Fruit fly (Drosophila melanogaster): Measurements from ENCODE around the gene Ocrl.

Gene Ocrl

DNA sequence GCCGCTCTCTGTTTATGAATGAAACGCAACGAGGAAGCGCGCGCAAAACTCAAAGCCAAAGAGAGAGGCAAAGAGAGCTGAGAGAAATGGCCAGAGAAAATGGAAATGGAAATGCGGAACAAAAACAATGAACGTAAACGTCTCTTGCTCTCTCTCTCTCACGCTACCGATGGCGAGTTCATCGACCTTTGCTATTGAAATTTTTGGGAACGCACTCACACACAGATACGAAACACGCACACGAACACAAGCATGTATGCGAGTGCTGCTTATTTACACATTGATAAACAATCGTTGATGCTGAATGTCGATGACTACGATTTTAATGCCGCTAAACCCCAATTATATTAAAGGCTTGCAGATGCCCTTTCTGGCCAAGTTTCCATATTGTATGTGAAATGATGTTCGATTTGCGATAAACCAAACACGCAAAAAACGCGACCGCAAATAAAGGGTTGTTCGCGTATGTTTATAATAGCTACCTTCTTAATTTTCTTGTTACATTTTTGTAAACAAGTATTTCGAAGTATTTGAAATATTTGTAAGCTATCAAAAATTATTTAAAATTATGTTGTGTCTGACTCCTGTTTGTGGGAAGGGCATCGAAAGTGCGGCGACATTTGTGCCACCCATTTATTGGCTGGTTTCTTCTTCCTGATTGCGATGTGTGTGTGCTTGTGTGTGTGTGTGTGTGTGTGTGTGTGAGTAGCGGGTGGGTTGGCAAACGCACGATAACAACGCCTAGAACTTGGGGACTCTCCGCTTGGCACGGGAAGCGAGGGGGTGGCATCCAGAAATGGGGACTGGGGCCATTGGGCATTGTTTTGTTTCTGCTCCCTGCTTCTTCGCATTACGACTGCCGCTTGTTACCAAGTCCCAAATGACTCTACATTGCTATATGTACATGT lies 20.8 kb downstream of the Ocrl start:
- no peak for TF ChIP-seq CG1620 (GFP tag; optimal IDR thresholded peaks at IDR 0.05)
- no peak for TF ChIP-seq toe (GFP tag; optimal IDR thresholded peaks at IDR 0.05)
- no peak for TF ChIP-seq cnc (optimal IDR thresholded peaks at IDR 0.05)
- no peak for TF ChIP-seq pad (GFP tag; optimal IDR thresholded peaks at IDR 0.05)
- TF ChIP-seq kay (GFP tag; ENCODE audit: borderline replicate concordance): no peak
- no peak for TF ChIP-seq Clk (GFP tag; optimal IDR thresholded peaks at IDR 0.05)
- no peak for TF ChIP-seq CG7045 (GFP tag; optimal IDR thresholded peaks at IDR 0.05)
- TF ChIP-seq CG14711 (tag; optimal IDR thresholded peaks at IDR 0.05): no peak
- TF ChIP-seq cic (GFP tag; optimal IDR thresholded peaks at IDR 0.05): no peak
- no peak for TF ChIP-seq CG11617 (GFP tag; optimal IDR thresholded peaks at IDR 0.05)
- no peak for TF ChIP-seq CG12768 (GFP tag; optimal IDR thresholded peaks at IDR 0.05)
- TF ChIP-seq tj (GFP tag; optimal IDR thresholded peaks at IDR 0.05): no peak
- no peak for TF ChIP-seq ovo (GFP tag; optimal IDR thresholded peaks at IDR 0.05)
- no peak for TF ChIP-seq Hr96 (GFP tag; optimal IDR thresholded peaks at IDR 0.05)
- no peak for TF ChIP-seq Crg-1 (GFP tag; optimal IDR thresholded peaks at IDR 0.05)
- no peak for TF ChIP-seq Mnt (GFP tag; optimal IDR thresholded peaks at IDR 0.05)
- no peak for TF ChIP-seq CG5204 (GFP tag; optimal IDR thresholded peaks at IDR 0.05)
- no peak for TF ChIP-seq bab1 (GFP tag; optimal IDR thresholded peaks at IDR 0.05)
- no peak for TF ChIP-seq CG33017 (tag; optimal IDR thresholded peaks at IDR 0.05)

DNA sequence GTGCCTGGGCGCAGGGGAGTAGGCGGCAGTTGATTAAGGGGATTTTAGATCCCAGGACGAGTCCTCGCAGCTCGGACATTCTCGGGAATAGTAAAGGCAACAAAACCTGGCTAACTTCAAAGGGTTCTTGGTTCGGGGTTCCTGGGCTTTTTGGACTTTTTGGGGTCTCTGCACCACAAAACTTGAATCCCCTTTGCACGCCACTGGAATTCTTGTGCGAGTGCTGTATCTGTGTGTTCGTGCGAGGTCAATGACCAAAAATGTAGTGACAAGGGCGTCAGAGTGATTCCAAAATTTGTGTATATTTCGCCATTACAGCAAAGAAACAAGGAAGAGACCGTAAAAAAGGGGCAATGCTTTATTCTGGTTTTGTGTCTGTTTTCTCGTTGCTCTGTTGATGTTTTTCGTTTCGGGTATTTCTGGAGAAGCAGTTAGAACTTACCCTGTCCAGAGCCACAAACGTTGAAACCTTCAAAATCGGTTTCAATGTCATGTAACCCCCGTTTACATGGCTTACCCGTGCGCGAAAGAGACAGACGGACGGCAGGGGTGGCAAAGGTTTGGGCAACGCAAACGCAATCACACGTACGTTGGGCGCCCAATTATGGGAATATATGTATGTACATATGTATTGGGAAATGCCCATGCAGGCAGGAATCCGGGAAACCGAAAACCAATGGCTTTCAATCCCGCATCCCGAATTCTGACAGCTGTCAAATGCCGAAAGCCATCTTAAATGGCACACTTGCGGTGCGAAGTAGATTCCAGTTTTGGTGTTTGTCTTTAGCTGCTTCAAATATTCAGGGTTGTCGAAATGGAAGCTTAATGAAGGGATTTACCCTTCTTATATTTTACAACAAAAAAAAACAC lies 21.7 kb downstream of the Ocrl start:
- TF ChIP-seq CG7045 (GFP tag; optimal IDR thresholded peaks at IDR 0.05) (no peak), toe (GFP tag; optimal IDR thresholded peaks at IDR 0.05) (no peak), CG11617 (GFP tag; optimal IDR thresholded peaks at IDR 0.05) (no peak), Clk (GFP tag; optimal IDR thresholded peaks at IDR 0.05) (no peak), CG14711 (tag; optimal IDR thresholded peaks at IDR 0.05) (no peak), cic (GFP tag; optimal IDR thresholded peaks at IDR 0.05) (no peak), CG33017 (tag; optimal IDR thresholded peaks at IDR 0.05) (no peak), pad (GFP tag; optimal IDR thresholded peaks at IDR 0.05) (no peak), CG12768 (GFP tag; optimal IDR thresholded peaks at IDR 0.05) (no peak), kay (GFP tag; ENCODE audit: borderline replicate concordance) (no peak), CG7101 (tag; optimal IDR thresholded peaks at IDR 0.05) (no peak), CG5204 (GFP tag; optimal IDR thresholded peaks at IDR 0.05) (no peak), Mnt (GFP tag; optimal IDR thresholded peaks at IDR 0.05) (no peak), Crg-1 (GFP tag; optimal IDR thresholded peaks at IDR 0.05) (no peak), cnc (optimal IDR thresholded peaks at IDR 0.05) (no peak)

DNA sequence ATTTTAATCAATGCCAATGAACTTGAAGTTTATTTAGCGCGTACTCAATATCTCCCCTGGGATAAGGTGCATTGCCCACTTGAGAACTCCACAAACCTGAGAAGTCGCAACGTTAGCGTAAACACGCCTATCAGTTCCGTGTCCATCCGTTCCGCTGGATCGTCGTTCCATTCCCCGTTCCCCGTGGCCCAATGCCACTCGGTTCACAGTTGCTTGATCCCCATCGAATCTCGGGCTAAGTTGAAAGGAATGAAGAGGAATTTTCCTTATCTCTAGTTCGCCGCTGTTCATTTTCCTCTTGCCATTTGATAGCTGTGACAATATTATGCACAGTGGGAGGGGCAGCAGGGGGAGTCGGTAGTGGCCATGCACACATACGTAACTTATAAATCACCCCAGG lies 22.5 kb downstream of the Ocrl start:
- TF ChIP-seq bab1 (GFP tag; optimal IDR thresholded peaks at IDR 0.05) (no peak), CG33017 (tag; optimal IDR thresholded peaks at IDR 0.05) (no peak), cnc (optimal IDR thresholded peaks at IDR 0.05) (no peak), ovo (GFP tag; optimal IDR thresholded peaks at IDR 0.05) (no peak), CG7101 (tag; optimal IDR thresholded peaks at IDR 0.05) (no peak), toe (GFP tag; optimal IDR thresholded peaks at IDR 0.05) (no peak), CG7045 (GFP tag; optimal IDR thresholded peaks at IDR 0.05) (no peak), CG11617 (GFP tag; optimal IDR thresholded peaks at IDR 0.05) (no peak), pad (GFP tag; optimal IDR thresholded peaks at IDR 0.05) (no peak)

DNA sequence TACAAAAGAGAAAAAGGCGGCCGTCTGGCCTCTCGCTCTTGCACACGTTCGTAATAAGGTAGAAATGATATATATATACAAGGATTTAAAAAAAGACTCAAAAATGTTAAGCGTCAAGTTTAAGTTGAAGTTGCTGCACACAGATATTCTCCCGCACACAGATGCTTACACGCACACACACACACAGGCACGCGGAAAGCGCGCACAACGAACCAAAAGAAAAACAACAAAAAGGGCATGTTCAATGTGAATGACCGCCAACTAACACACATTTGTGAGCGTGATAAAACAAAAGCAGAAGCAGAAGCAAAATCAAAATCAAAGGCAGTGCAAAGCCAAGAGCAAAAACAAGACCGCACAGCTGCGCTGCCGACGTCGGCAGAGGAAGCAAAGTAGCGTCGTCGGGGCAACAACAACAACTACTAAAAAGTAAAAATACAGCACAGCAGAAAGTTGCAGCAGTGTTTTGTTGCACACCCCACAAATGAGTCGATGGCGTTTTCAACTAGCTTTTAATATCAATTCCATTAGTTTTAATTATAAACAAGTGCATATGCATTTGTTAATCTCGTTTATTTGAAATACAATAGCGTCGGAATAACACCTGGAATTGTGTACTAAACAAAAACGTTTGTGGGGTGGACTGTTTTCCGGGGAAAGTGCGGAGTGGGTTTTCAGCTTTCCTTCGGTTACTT lies 24.5 kb downstream of the Ocrl start:
- peak; percentile 74 for TF ChIP-seq CG1620 (GFP tag; optimal IDR thresholded peaks at IDR 0.05)
- peak; percentile 53 for TF ChIP-seq Hr96 (GFP tag; optimal IDR thresholded peaks at IDR 0.05)
- no peak for TF ChIP-seq cic (GFP tag; optimal IDR thresholded peaks at IDR 0.05)
- TF ChIP-seq toe (GFP tag; optimal IDR thresholded peaks at IDR 0.05): no peak
- TF ChIP-seq pad (GFP tag; optimal IDR thresholded peaks at IDR 0.05): peak; percentile 83
- peak; percentile 88 for TF ChIP-seq CG33017 (tag; optimal IDR thresholded peaks at IDR 0.05)
- TF ChIP-seq Mnt (GFP tag; optimal IDR thresholded peaks at IDR 0.05): peak; percentile 35
- TF ChIP-seq CG12768 (GFP tag; optimal IDR thresholded peaks at IDR 0.05): peak; percentile 83
- TF ChIP-seq ovo (GFP tag; optimal IDR thresholded peaks at IDR 0.05): no peak
- TF ChIP-seq CG11617 (GFP tag; optimal IDR thresholded peaks at IDR 0.05): peak; percentile 75
- TF ChIP-seq cnc (optimal IDR thresholded peaks at IDR 0.05): no peak
- TF ChIP-seq tj (GFP tag; optimal IDR thresholded peaks at IDR 0.05): peak; percentile 85
- TF ChIP-seq CG5204 (GFP tag; optimal IDR thresholded peaks at IDR 0.05): peak; percentile 56
- TF ChIP-seq CG7045 (GFP tag; optimal IDR thresholded peaks at IDR 0.05): peak; percentile 67
- peak; percentile 95 for TF ChIP-seq bab1 (GFP tag; optimal IDR thresholded peaks at IDR 0.05)
- TF ChIP-seq kay (GFP tag; ENCODE audit: borderline replicate concordance): no peak
- TF ChIP-seq Crg-1 (GFP tag; optimal IDR thresholded peaks at IDR 0.05): peak; percentile 76
- TF ChIP-seq CG14711 (tag; optimal IDR thresholded peaks at IDR 0.05): peak; percentile 91
- TF ChIP-seq CG7101 (tag; optimal IDR thresholded peaks at IDR 0.05): peak; percentile 92
- peak; percentile 45 for TF ChIP-seq Clk (GFP tag; optimal IDR thresholded peaks at IDR 0.05)

DNA sequence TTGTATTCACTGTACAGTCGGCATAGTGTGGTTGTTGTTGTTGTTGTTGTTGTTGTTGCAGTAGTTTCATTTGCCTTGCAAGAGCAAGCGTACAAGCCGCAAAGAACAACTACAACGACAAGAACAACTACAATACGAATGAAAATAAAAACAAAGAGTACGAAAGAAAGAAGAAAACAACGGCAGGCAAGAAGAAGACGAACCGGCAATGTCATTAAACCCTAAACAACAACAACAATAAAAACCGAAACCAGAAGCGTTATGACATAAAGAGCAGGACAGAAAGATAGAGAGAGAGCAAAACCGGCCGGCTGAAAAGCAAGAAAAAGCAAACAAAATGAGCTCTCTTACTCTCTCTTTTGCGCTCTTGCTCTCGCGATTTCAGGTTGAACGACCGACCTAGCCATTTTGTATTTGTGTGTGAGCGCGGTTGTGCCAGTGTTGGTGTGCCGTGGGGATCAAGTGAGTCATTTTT lies 25.2 kb downstream of the Ocrl start:
- TF ChIP-seq CG12768 (GFP tag; optimal IDR thresholded peaks at IDR 0.05) (no peak), CG14711 (tag; optimal IDR thresholded peaks at IDR 0.05) (no peak), CG11617 (GFP tag; optimal IDR thresholded peaks at IDR 0.05) (no peak), tj (GFP tag; optimal IDR thresholded peaks at IDR 0.05) (peak; percentile 66), kay (GFP tag; ENCODE audit: borderline replicate concordance) (peak; percentile 52), cic (GFP tag; optimal IDR thresholded peaks at IDR 0.05) (no peak), CG33017 (tag; optimal IDR thresholded peaks at IDR 0.05) (no peak), Mnt (GFP tag; optimal IDR thresholded peaks at IDR 0.05) (no peak), toe (GFP tag; optimal IDR thresholded peaks at IDR 0.05) (no peak), CG7101 (tag; optimal IDR thresholded peaks at IDR 0.05) (no peak), Hr96 (GFP tag; optimal IDR thresholded peaks at IDR 0.05) (no peak)

Measured in whole organism, adult.